Fruit fly (Drosophila melanogaster) whole organism, embryonic: ENCODE measurements around the gene CG7728.

ENCODE experiments used
- Adf1 ChIP-seq: fragments of 200-800 bp; sonication (Bioruptor generic); IDR thresholded peaks from 2 replicates; pipeline ENCODE4 v1.3.6; 2022; ENCODE audit warnings: missing biosample characterization, missing genetic modification characterization
- Antp ChIP-seq: fragments of 200-800 bp; sonication (Bioruptor generic); optimal IDR thresholded peaks from 3 replicates; lab custom pipeline; 2016; ENCODE audit warnings: missing biosample characterization, missing genetic modification characterization
- CG11085 ChIP-seq: fragments of 200-800 bp; sonication (Bioruptor generic); IDR thresholded peaks from 2 replicates; pipeline ENCODE4 v1.3.6; 2022; ENCODE audit warnings: missing biosample characterization, missing genetic modification characterization
- CG11456 ChIP-seq: fragments of 200-800 bp; sonication (Bioruptor generic); IDR thresholded peaks from 3 replicates; pipeline ENCODE4 v1.3.6; 2022; ENCODE audit warnings: missing biosample characterization, missing genetic modification characterization
- CG11723 ChIP-seq: fragments of 200-800 bp; sonication (Bioruptor generic); optimal IDR thresholded peaks from 2 replicates; lab custom pipeline; 2017; ENCODE audit warnings: missing biosample characterization, mild to moderate bottlenecking, missing genetic modification characterization
- CG13123 ChIP-seq: fragments of 200-800 bp; sonication (Bioruptor generic); optimal IDR thresholded peaks from 2 replicates; lab custom pipeline; 2016; ENCODE audit warnings: missing biosample characterization, missing genetic modification characterization
- CG13296 ChIP-seq: fragments of 200-800 bp; sonication (Bioruptor generic); optimal IDR thresholded peaks from 3 replicates; lab custom pipeline; 2018; ENCODE audit warnings: missing biosample characterization, mild to moderate bottlenecking, missing genetic modification characterization
- CG15073 ChIP-seq: fragments of 200-800 bp; sonication (Bioruptor generic); optimal IDR thresholded peaks from 2 replicates; lab custom pipeline; 2016; ENCODE audit warnings: missing biosample characterization, missing genetic modification characterization
- CG1529 ChIP-seq: fragments of 200-800 bp; sonication (Bioruptor generic); optimal IDR thresholded peaks from 3 replicates; lab custom pipeline; 2018; ENCODE audit warnings: missing biosample characterization, missing genetic modification characterization
- CG15601 ChIP-seq: fragments of 200-800 bp; sonication (Bioruptor generic); optimal IDR thresholded peaks from 3 replicates; lab custom pipeline; 2019; ENCODE audit warnings: missing biosample characterization, mild to moderate bottlenecking, missing genetic modification characterization, moderate library complexity
- CG16813 ChIP-seq: fragments of 200-800 bp; sonication (Bioruptor generic); IDR thresholded peaks from 3 replicates; pipeline ENCODE4 v1.3.6; 2022; ENCODE audit warnings: missing biosample characterization, missing genetic modification characterization; ENCODE audit not compliant: partially characterized antibody
- CG17186 ChIP-seq: fragments of 200-800 bp; sonication (Bioruptor generic); optimal IDR thresholded peaks from 3 replicates; lab custom pipeline; 2017; ENCODE audit warnings: missing biosample characterization, missing genetic modification reagents, missing genetic modification characterization
- CG1832 ChIP-seq: fragments of 200-800 bp; sonication (Bioruptor generic); optimal IDR thresholded peaks from 2 replicates; lab custom pipeline; 2017; ENCODE audit warnings: missing biosample characterization, mild to moderate bottlenecking, missing genetic modification characterization, inconsistent platforms
- CG2199 ChIP-seq: fragments of 200-800 bp; sonication (Bioruptor generic); IDR thresholded peaks from 3 replicates; pipeline ENCODE4 v1.3.6; 2022; ENCODE audit warnings: missing biosample characterization, missing genetic modification characterization
- CG6689 ChIP-seq: fragments of 200-800 bp; sonication (Bioruptor generic); IDR thresholded peaks from 2 replicates; pipeline ENCODE4 v1.3.6; 2022; ENCODE audit warnings: missing biosample characterization, missing genetic modification characterization
- CG6791 ChIP-seq: fragments of 200-800 bp; sonication (Bioruptor generic); IDR thresholded peaks from 3 replicates; pipeline ENCODE4 v1.3.6; 2022; ENCODE audit warnings: missing biosample characterization, missing genetic modification characterization; ENCODE audit not compliant: partially characterized antibody
- CrebB ChIP-seq: fragments of 200-800 bp; sonication (Bioruptor generic); optimal IDR thresholded peaks from 3 replicates; lab custom pipeline; 2018; ENCODE audit warnings: missing biosample characterization, mild to moderate bottlenecking, missing genetic modification characterization
- D19A ChIP-seq: fragments of 200-800 bp; optimal IDR thresholded peaks from 3 replicates; lab custom pipeline; 2019; ENCODE audit warnings: missing biosample characterization, mild to moderate bottlenecking, missing genetic modification characterization, moderate library complexity
- Doc3 ChIP-seq: fragments of 200-800 bp; sonication (Bioruptor generic); IDR thresholded peaks from 3 replicates; pipeline ENCODE4 v1.3.6; 2022; ENCODE audit warnings: missing biosample characterization, missing genetic modification characterization; ENCODE audit not compliant: partially characterized antibody
- Eip74EF ChIP-seq, 2 experiments: fragments of 200-800 bp in 1 of 2; fragments of >200 bp in 1 of 2; sonication (Bioruptor generic) in 1 of 2; optimal IDR thresholded peaks; 2 replicates each; lab custom pipeline; 2017 to 2019; ENCODE audit warnings: missing biosample characterization in 2 of 2, missing genetic modification characterization in 2 of 2, mild to moderate bottlenecking in 1 of 2, moderate library complexity in 1 of 2
- NC2β ChIP-seq: fragments of 200-800 bp; sonication (Bioruptor generic); optimal IDR thresholded peaks from 2 replicates; lab custom pipeline; 2016; ENCODE audit warnings: missing biosample characterization, missing genetic modification characterization
- Pdp1 ChIP-seq, 2 experiments: fragments of 200-800 bp; sonication (Bioruptor generic); optimal IDR thresholded peaks; 3 replicates each; lab custom pipeline; 2016; ENCODE audit warnings: missing biosample characterization in 2 of 2, missing genetic modification characterization in 2 of 2, mild to moderate bottlenecking in 1 of 2, moderate library complexity in 1 of 2
- Poxn ChIP-seq: fragments of 200-800 bp; sonication (Bioruptor generic); IDR thresholded peaks from 2 replicates; pipeline ENCODE4 v1.3.6; 2022; ENCODE audit warnings: missing biosample characterization, missing genetic modification characterization
- Rx ChIP-seq: fragments of 200-800 bp; sonication (Bioruptor generic); IDR thresholded peaks from 2 replicates; pipeline ENCODE4 v1.3.6; 2022; ENCODE audit warnings: missing biosample characterization, missing genetic modification characterization
- Scr ChIP-seq: fragments of 200-800 bp; sonication (Bioruptor generic); IDR thresholded peaks from 2 replicates; pipeline ENCODE4 v1.3.6; 2022; ENCODE audit warnings: missing biosample characterization, missing genetic modification characterization; ENCODE audit not compliant: partially characterized antibody
- Ssrp ChIP-seq: fragments of 200-800 bp; sonication (Bioruptor generic); optimal IDR thresholded peaks from 2 replicates; lab custom pipeline; 2018; ENCODE audit warnings: missing biosample characterization, mild to moderate bottlenecking, missing genetic modification characterization, moderate library complexity
- Tbp ChIP-seq: fragments of >200 bp; optimal IDR thresholded peaks from 2 replicates; lab custom pipeline; 2018; ENCODE audit warnings: missing biosample characterization, missing genetic modification characterization
- ci ChIP-seq: fragments of 200-800 bp; sonication (Bioruptor generic); IDR thresholded peaks from 3 replicates; pipeline ENCODE4 v1.3.6; 2022; ENCODE audit warnings: missing biosample characterization, missing genetic modification characterization
- corto ChIP-seq: fragments of 200-800 bp; sonication (Bioruptor generic); optimal IDR thresholded peaks from 2 replicates; lab custom pipeline; 2016; ENCODE audit warnings: missing biosample characterization, mild to moderate bottlenecking, missing genetic modification characterization, moderate library complexity
- danr ChIP-seq: fragments of 200-800 bp; sonication (Bioruptor generic); IDR thresholded peaks from 2 replicates; pipeline ENCODE4 v1.3.6; 2022; ENCODE audit warnings: missing biosample characterization, missing genetic modification characterization
- grau ChIP-seq: fragments of 200-800 bp; optimal IDR thresholded peaks from 3 replicates; lab custom pipeline; 2019; ENCODE audit warnings: missing biosample characterization, mild to moderate bottlenecking, missing genetic modification characterization, moderate library complexity
- gsb-n ChIP-seq: fragments of 200-800 bp; sonication (Bioruptor generic); optimal IDR thresholded peaks from 3 replicates; lab custom pipeline; 2018; ENCODE audit warnings: missing biosample characterization, mild to moderate bottlenecking, missing genetic modification characterization
- h ChIP-seq: fragments of >200 bp; optimal IDR thresholded peaks from 2 replicates; lab custom pipeline; 2017
- hb ChIP-seq: fragments of 200-800 bp; sonication (Bioruptor generic); IDR thresholded peaks from 3 replicates; pipeline ENCODE4 v1.3.6; 2022; ENCODE audit warnings: missing biosample characterization, missing genetic modification characterization; ENCODE audit not compliant: partially characterized antibody
- hbn ChIP-seq: fragments of 200-800 bp; sonication (Bioruptor generic); IDR thresholded peaks from 2 replicates; pipeline ENCODE4 v1.3.6; 2022; ENCODE audit warnings: missing biosample characterization, missing genetic modification characterization; ENCODE audit not compliant: partially characterized antibody
- klu ChIP-seq: fragments of 200-800 bp; sonication (Bioruptor generic); IDR thresholded peaks from 2 replicates; pipeline ENCODE4 v1.3.6; 2022; ENCODE audit warnings: missing biosample characterization, missing genetic modification characterization
- lilli ChIP-seq: fragments of 200-800 bp; sonication (Bioruptor generic); optimal IDR thresholded peaks from 3 replicates; lab custom pipeline; 2016; ENCODE audit warnings: missing biosample characterization, missing genetic modification characterization
- lola ChIP-seq, 3 experiments: fragments of >200 bp in 2 of 3; fragments of 200-800 bp in 1 of 3; sonication (Bioruptor generic) in 1 of 3; optimal IDR thresholded peaks; 2 replicates each; lab custom pipeline; 2017 to 2019; ENCODE audit warnings: missing biosample characterization in 3 of 3, missing genetic modification characterization in 3 of 3, mild to moderate bottlenecking in 1 of 3, moderate library complexity in 1 of 3
- maf-S ChIP-seq: fragments of 200-800 bp; sonication (Bioruptor generic); optimal IDR thresholded peaks from 2 replicates; lab custom pipeline; 2016; ENCODE audit warnings: missing biosample characterization, missing genetic modification characterization
- mirr ChIP-seq: fragments of 200-800 bp; sonication (Bioruptor generic); optimal IDR thresholded peaks from 3 replicates; lab custom pipeline; 2018; ENCODE audit warnings: missing biosample characterization, mild to moderate bottlenecking, missing genetic modification characterization
- oc ChIP-seq: fragments of 200-800 bp; sonication (Bioruptor generic); optimal IDR thresholded peaks from 2 replicates; lab custom pipeline; 2018; ENCODE audit warnings: missing biosample characterization, mild to moderate bottlenecking, missing genetic modification characterization, moderate library complexity
- pb ChIP-seq: fragments of 200-800 bp; sonication (Bioruptor generic); optimal IDR thresholded peaks from 3 replicates; lab custom pipeline; 2016; ENCODE audit warnings: missing biosample characterization, missing genetic modification characterization
- ro ChIP-seq: fragments of 200-800 bp; sonication (Bioruptor generic); IDR thresholded peaks from 2 replicates; pipeline ENCODE4 v1.3.6; 2022; ENCODE audit warnings: missing biosample characterization, missing genetic modification characterization
- run ChIP-seq: fragments of 200-800 bp; sonication (Bioruptor generic); optimal IDR thresholded peaks from 3 replicates; lab custom pipeline; 2018; ENCODE audit warnings: missing biosample characterization, mild to moderate bottlenecking, missing genetic modification characterization
- shn ChIP-seq: fragments of 200-800 bp; sonication (Bioruptor generic); optimal IDR thresholded peaks from 3 replicates; lab custom pipeline; 2016; ENCODE audit warnings: missing biosample characterization, missing genetic modification characterization
- sima ChIP-seq: fragments of 200-800 bp; sonication (Bioruptor generic); optimal IDR thresholded peaks from 2 replicates; lab custom pipeline; 2016; ENCODE audit warnings: missing biosample characterization, missing genetic modification characterization
- tx ChIP-seq: fragments of 200-800 bp; sonication (Bioruptor generic); optimal IDR thresholded peaks from 2 replicates; lab custom pipeline; 2016; ENCODE audit warnings: missing biosample characterization, missing genetic modification characterization
- usp ChIP-seq: fragments of >200 bp; optimal IDR thresholded peaks from 2 replicates; lab custom pipeline; 2017; ENCODE audit warnings: missing biosample characterization, missing genetic modification characterization
- wek ChIP-seq: fragments of 200-800 bp; sonication (Bioruptor generic); optimal IDR thresholded peaks from 3 replicates; lab custom pipeline; 2018; ENCODE audit warnings: missing biosample characterization, mild to moderate bottlenecking, missing genetic modification characterization, moderate library complexity

Gene CG7728

DNA sequence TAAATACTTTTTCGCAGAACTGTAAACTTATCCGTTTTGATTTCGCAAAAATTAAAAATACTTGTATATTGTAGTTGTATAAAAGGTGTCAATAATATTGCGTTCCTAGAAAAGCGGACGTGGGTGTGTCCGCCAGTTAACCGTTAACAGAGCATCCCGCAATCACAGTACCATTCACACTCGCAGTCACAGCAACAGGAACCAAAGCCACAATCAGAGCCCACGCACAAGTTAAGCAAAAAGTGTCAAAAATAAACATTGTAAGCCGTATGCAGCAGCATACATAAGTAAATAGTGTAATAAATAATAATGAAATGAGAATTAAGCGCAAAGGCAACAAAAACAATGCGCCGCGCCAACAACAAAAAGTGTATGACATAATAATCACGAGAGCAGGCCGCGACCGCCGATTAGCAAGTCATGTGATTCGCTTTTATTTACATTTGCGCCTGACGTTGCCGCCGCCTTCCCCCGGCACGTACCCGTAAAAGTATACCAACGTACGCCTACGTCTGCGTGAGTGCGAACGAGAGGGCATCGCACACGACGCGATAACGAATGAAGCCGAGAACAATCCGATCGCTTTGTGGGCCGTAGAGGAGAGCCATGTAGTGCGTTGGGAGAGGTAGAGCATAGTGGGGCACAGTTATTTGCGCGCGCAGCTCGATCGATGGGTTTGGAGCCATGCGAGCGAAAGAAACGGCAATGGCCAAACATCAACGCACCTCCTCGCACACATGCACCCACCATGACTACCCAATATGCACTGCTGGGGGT is 6.4 kb upstream of the CG7728 start (continued):
- TF ChIP-seq gsb-n (tag; lab: Kevin White, UChicago): no peak
- TF ChIP-seq corto (GFP tag; lab: Kevin White, UChicago): no peak
- TF ChIP-seq Eip74EF (GFP tag; optimal IDR thresholded peaks at IDR 0.05; lab: Kevin White, UChicago): peak in 1 of 2 experiments; percentile 48
- TF ChIP-seq hbn (GFP tag; lab: Robert Waterston, UW): peak; percentile 49; the same call in 1 of the 2 replicates
- TF ChIP-seq Tbp (GFP tag; lab: Kevin White, UChicago): no peak
- no peak for TF ChIP-seq CG11456 (GFP tag; lab: Robert Waterston, UW)
- peak; percentile 56 for TF ChIP-seq pb (GFP tag; lab: Kevin White, UChicago)
- TF ChIP-seq oc: peak; percentile 51
- peak; percentile 55 for TF ChIP-seq ci (GFP tag; lab: Robert Waterston, UW)
- TF ChIP-seq klu (GFP tag; lab: Robert Waterston, UW): peak; percentile 58; the same call in 1 of the 2 replicates
- peak; percentile 36 to 98 for TF ChIP-seq Pdp1 (GFP tag; optimal IDR thresholded peaks at IDR 0.05; lab: Kevin White, UChicago)
- TF ChIP-seq CG6689 (GFP tag; lab: Robert Waterston, UW): no peak
- no peak for TF ChIP-seq usp
- TF ChIP-seq CG11723 (GFP tag; lab: Kevin White, UChicago): peak; percentile 3
- no peak for TF ChIP-seq CG15601 (tag; lab: Kevin White, UChicago)
- TF ChIP-seq NC2β (GFP tag; lab: Kevin White, UChicago): no peak
- no peak for TF ChIP-seq CG17186 (GFP tag; lab: Kevin White, UChicago)
- no peak for TF ChIP-seq h (lab: Kevin White, UChicago)
- peak; percentile 0 for TF ChIP-seq maf-S (GFP tag; lab: Kevin White, UChicago)
- TF ChIP-seq mirr (GFP tag; lab: Kevin White, UChicago): peak; percentile 96
- no peak for TF ChIP-seq CG6791 (GFP tag; lab: Robert Waterston, UW)
- TF ChIP-seq CG15073: no peak
- TF ChIP-seq hb (GFP tag; lab: Robert Waterston, UW): no peak
- TF ChIP-seq wek (GFP tag; lab: Kevin White, UChicago): peak; percentile 14
- TF ChIP-seq tx (GFP tag; lab: Kevin White, UChicago): no peak
- no peak for TF ChIP-seq ro (GFP tag; lab: Robert Waterston, UW)
- TF ChIP-seq lilli: peak; percentile 57
- peak; percentile 88 for TF ChIP-seq CG1832 (GFP tag; lab: Kevin White, UChicago)
- TF ChIP-seq Rx (GFP tag; lab: Robert Waterston, UW): peak; percentile 44
- peak; percentile 75 for TF ChIP-seq CrebB
- peak; percentile 15 for TF ChIP-seq shn (GFP tag; lab: Kevin White, UChicago)
- no peak for TF ChIP-seq CG16813 (GFP tag; lab: Robert Waterston, UW)
- TF ChIP-seq grau: peak; percentile 49
- 0 out of 2 replicates have a peak, but pooled peaks have one; percentile 8 for TF ChIP-seq CG11085
- TF ChIP-seq CG13123 (GFP tag; lab: Kevin White, UChicago): no peak
- no peak for TF ChIP-seq sima (GFP tag; lab: Kevin White, UChicago)
- TF ChIP-seq run: peak; percentile 32
- TF ChIP-seq lola (GFP tag; optimal IDR thresholded peaks at IDR 0.05; lab: Kevin White, UChicago): no peak
- no peak for TF ChIP-seq CG1529
- peak; percentile 52 for TF ChIP-seq Ssrp (tag; lab: Kevin White, UChicago)
- TF ChIP-seq Antp (GFP tag; lab: Kevin White, UChicago): no peak
- TF ChIP-seq CG2199: peak; percentile 72; the same call in 1 of the 3 replicates
- TF ChIP-seq Doc3 (GFP tag; lab: Robert Waterston, UW): no peak
- TF ChIP-seq danr (GFP tag; lab: Robert Waterston, UW): no peak
- peak; percentile 47; the same call in 1 of the 2 replicates for TF ChIP-seq Scr (GFP tag; lab: Robert Waterston, UW)
- TF ChIP-seq Poxn: no peak
- peak; percentile 92 for TF ChIP-seq Adf1 (GFP tag; lab: Robert Waterston, UW)
- peak; percentile 62 for TF ChIP-seq CG13296 (GFP tag; lab: Kevin White, UChicago)
- no peak for TF ChIP-seq D19A (tag; lab: Kevin White, UChicago)
